Fruit fly (Drosophila melanogaster) whole organism, embryonic: ENCODE measurements around the gene CG43245.

Experiments used
- Adf1 ChIP-seq: fragments of 200-800 bp; sonication (Bioruptor generic); IDR thresholded peaks from 2 replicates; pipeline ENCODE4 v1.3.6; 2022; ENCODE audit warnings: missing biosample characterization, missing genetic modification characterization
- Atf6 ChIP-seq: fragments of 200-800 bp; sonication (Bioruptor generic); IDR thresholded peaks from 2 replicates; pipeline ENCODE4 v1.3.6; 2022; ENCODE audit warnings: missing biosample characterization, missing genetic modification characterization
- Blimp-1 ChIP-seq: fragments of 200-800 bp; sonication (Bioruptor generic); optimal IDR thresholded peaks from 3 replicates; lab custom pipeline; 2018; ENCODE audit warnings: missing biosample characterization, missing genetic modification characterization, mild to moderate bottlenecking, moderate library complexity, missing genetic modification reagents
- BtbVII ChIP-seq: fragments of 200-800 bp; sonication (Bioruptor generic); optimal IDR thresholded peaks from 3 replicates; lab custom pipeline; 2017; ENCODE audit warnings: missing biosample characterization, mild to moderate bottlenecking, missing genetic modification characterization
- CG10543 ChIP-seq: fragments of 200-800 bp; sonication (Bioruptor generic); optimal IDR thresholded peaks from 3 replicates; lab custom pipeline; 2017; ENCODE audit warnings: missing biosample characterization, mild to moderate bottlenecking, missing genetic modification characterization, moderate library complexity
- CG11247 ChIP-seq: fragments of 200-800 bp; sonication (Bioruptor generic); IDR thresholded peaks from 2 replicates; pipeline ENCODE4 v1.3.6; 2022; ENCODE audit warnings: missing biosample characterization, missing genetic modification characterization
- CG12236 ChIP-seq: fragments of 200-800 bp; sonication (Bioruptor generic); optimal IDR thresholded peaks from 2 replicates; lab custom pipeline; 2016; ENCODE audit warnings: missing biosample characterization, missing genetic modification characterization
- CG14710 ChIP-seq: fragments of 200-800 bp; sonication (Bioruptor generic); optimal IDR thresholded peaks from 3 replicates; lab custom pipeline; 2019; ENCODE audit warnings: missing biosample characterization, mild to moderate bottlenecking, missing genetic modification characterization, moderate library complexity
- CG1529 ChIP-seq: fragments of 200-800 bp; sonication (Bioruptor generic); optimal IDR thresholded peaks from 3 replicates; lab custom pipeline; 2018; ENCODE audit warnings: missing biosample characterization, missing genetic modification characterization
- CG15696 ChIP-seq: fragments of 200-800 bp; sonication (Bioruptor generic); optimal IDR thresholded peaks from 2 replicates; lab custom pipeline; 2019; ENCODE audit warnings: missing biosample characterization, mild to moderate bottlenecking, missing genetic modification characterization, moderate library complexity
- CG17912 ChIP-seq: fragments of 200-800 bp; sonication (Bioruptor generic); optimal IDR thresholded peaks from 2 replicates; lab custom pipeline; 2018; ENCODE audit warnings: missing biosample characterization, mild to moderate bottlenecking, missing genetic modification characterization
- CG2120 ChIP-seq: fragments of 200-800 bp; sonication (Bioruptor generic); optimal IDR thresholded peaks from 3 replicates; lab custom pipeline; 2016; ENCODE audit warnings: missing biosample characterization, missing genetic modification characterization
- CG2199 ChIP-seq: fragments of 200-800 bp; sonication (Bioruptor generic); IDR thresholded peaks from 3 replicates; pipeline ENCODE4 v1.3.6; 2022; ENCODE audit warnings: missing biosample characterization, missing genetic modification characterization
- CG33557 ChIP-seq: fragments of 200-800 bp; sonication (Bioruptor generic); optimal IDR thresholded peaks from 2 replicates; lab custom pipeline; 2019; ENCODE audit warnings: missing biosample characterization, mild to moderate bottlenecking, missing genetic modification characterization, moderate library complexity
- CG42726 ChIP-seq: fragments of 200-800 bp; sonication (Bioruptor generic); IDR thresholded peaks from 2 replicates; pipeline ENCODE4 v1.3.6; 2022; ENCODE audit warnings: missing biosample characterization, missing genetic modification characterization; ENCODE audit not compliant: partially characterized antibody
- CG4404 ChIP-seq: fragments of 200-800 bp; sonication (Bioruptor generic); IDR thresholded peaks from 2 replicates; pipeline ENCODE4 v1.3.6; 2022; ENCODE audit warnings: missing biosample characterization, missing genetic modification characterization
- CG5245 ChIP-seq: fragments of 200-800 bp; sonication (Bioruptor generic); optimal IDR thresholded peaks from 3 replicates; lab custom pipeline; 2016; ENCODE audit warnings: missing biosample characterization, missing genetic modification characterization
- CG6254 ChIP-seq: fragments of 200-800 bp; sonication (Bioruptor generic); optimal IDR thresholded peaks from 3 replicates; lab custom pipeline; 2017; ENCODE audit warnings: mild to moderate bottlenecking, missing biosample characterization, missing genetic modification reagents, missing genetic modification characterization
- CG6272 ChIP-seq: fragments of 200-800 bp; sonication (Bioruptor generic); IDR thresholded peaks from 2 replicates; pipeline ENCODE4 v1.3.6; 2022; ENCODE audit warnings: missing biosample characterization, missing genetic modification characterization
- CG6654 ChIP-seq: fragments of 200-800 bp; sonication (Bioruptor generic); optimal IDR thresholded peaks from 2 replicates; lab custom pipeline; 2017; ENCODE audit warnings: missing biosample characterization, mild to moderate bottlenecking, missing genetic modification characterization
- CG7357 ChIP-seq: fragments of 200-800 bp; sonication (Bioruptor generic); IDR thresholded peaks from 3 replicates; pipeline ENCODE4 v1.3.6; 2022; ENCODE audit warnings: missing biosample characterization, missing genetic modification characterization
- CG7556 ChIP-seq: fragments of 200-800 bp; sonication (Bioruptor generic); optimal IDR thresholded peaks from 2 replicates; lab custom pipeline; 2017; ENCODE audit warnings: missing biosample characterization, mild to moderate bottlenecking, missing genetic modification characterization
- CG7786 ChIP-seq: fragments of 200-800 bp; sonication (Bioruptor generic); optimal IDR thresholded peaks from 2 replicates; lab custom pipeline; 2016; ENCODE audit warnings: missing biosample characterization, missing genetic modification characterization
- CG9437 ChIP-seq: fragments of 200-800 bp; sonication (Bioruptor generic); optimal IDR thresholded peaks from 2 replicates; lab custom pipeline; 2018; ENCODE audit warnings: missing biosample characterization, mild to moderate bottlenecking, missing genetic modification characterization
- D ChIP-seq, 2 experiments: fragments of 200-800 bp in 1 of 2; fragments of >200 bp in 1 of 2; sonication (Bioruptor generic) in 1 of 2; optimal IDR thresholded peaks; 2 replicates in 1 of 2; 3 replicates in 1 of 2; lab custom pipeline; 2017; ENCODE audit warnings: mild to moderate bottlenecking in 1 of 2, missing biosample characterization in 1 of 2, missing genetic modification characterization in 1 of 2, missing genetic modification reagents in 1 of 2
- Dad ChIP-seq: fragments of 200-800 bp; sonication (Bioruptor generic); optimal IDR thresholded peaks from 3 replicates; lab custom pipeline; 2016; ENCODE audit warnings: missing biosample characterization, missing genetic modification characterization
- Dek ChIP-seq: fragments of 200-800 bp; sonication (Bioruptor generic); optimal IDR thresholded peaks from 3 replicates; lab custom pipeline; 2019; ENCODE audit warnings: missing biosample characterization, mild to moderate bottlenecking, missing genetic modification characterization, moderate library complexity
- Dll ChIP-seq: fragments of 200-800 bp; sonication (Bioruptor generic); IDR thresholded peaks from 4 replicates; pipeline ENCODE4 v1.3.6; 2022; ENCODE audit warnings: missing biosample characterization, missing genetic modification characterization; ENCODE audit not compliant: partially characterized antibody
- NK7.1 ChIP-seq: fragments of 200-800 bp; sonication (Bioruptor generic); optimal IDR thresholded peaks from 3 replicates; lab custom pipeline; 2016; ENCODE audit warnings: missing biosample characterization, missing genetic modification characterization
- Nf-YB ChIP-seq: fragments of 200-800 bp; sonication (Bioruptor generic); optimal IDR thresholded peaks from 3 replicates; lab custom pipeline; 2019; ENCODE audit warnings: missing biosample characterization, mild to moderate bottlenecking, missing genetic modification characterization, moderate library complexity
- Pdp1 ChIP-seq, 2 experiments: fragments of 200-800 bp; sonication (Bioruptor generic); optimal IDR thresholded peaks; 3 replicates each; lab custom pipeline; 2016; ENCODE audit warnings: missing biosample characterization in 2 of 2, missing genetic modification characterization in 2 of 2, mild to moderate bottlenecking in 1 of 2, moderate library complexity in 1 of 2
- Tbp ChIP-seq: fragments of >200 bp; optimal IDR thresholded peaks from 2 replicates; lab custom pipeline; 2018; ENCODE audit warnings: missing biosample characterization, missing genetic modification characterization
- YL-1 ChIP-seq: fragments of 200-800 bp; sonication (Bioruptor generic); optimal IDR thresholded peaks from 3 replicates; lab custom pipeline; 2017; ENCODE audit warnings: missing biosample characterization, mild to moderate bottlenecking, missing genetic modification characterization
- chm ChIP-seq: fragments of 200-800 bp; sonication (Bioruptor generic); IDR thresholded peaks from 2 replicates; pipeline ENCODE4 v1.3.6; 2022; ENCODE audit warnings: missing biosample characterization, missing genetic modification characterization
- cwo ChIP-seq: fragments of 200-800 bp; sonication (Bioruptor generic); optimal IDR thresholded peaks from 3 replicates; lab custom pipeline; 2017; ENCODE audit warnings: missing biosample characterization, missing genetic modification characterization, mild to moderate bottlenecking, moderate library complexity, missing genetic modification reagents
- dati ChIP-seq: fragments of 200-800 bp; sonication (Bioruptor generic); IDR thresholded peaks from 2 replicates; pipeline ENCODE4 v1.3.6; 2022; ENCODE audit warnings: missing biosample characterization, missing genetic modification characterization
- ems ChIP-seq: fragments of 200-800 bp; sonication (Bioruptor generic); optimal IDR thresholded peaks from 3 replicates; lab custom pipeline; 2016; ENCODE audit warnings: missing biosample characterization, missing genetic modification characterization
- en ChIP-seq: fragments of 200-800 bp; sonication (Bioruptor generic); optimal IDR thresholded peaks from 2 replicates; lab custom pipeline; 2016; ENCODE audit warnings: missing biosample characterization, missing genetic modification characterization
- ham ChIP-seq: fragments of 200-800 bp; sonication (Bioruptor generic); IDR thresholded peaks from 2 replicates; pipeline ENCODE4 v1.3.6; 2022; ENCODE audit warnings: missing biosample characterization, missing genetic modification characterization
- hb ChIP-seq: fragments of 200-800 bp; sonication (Bioruptor generic); IDR thresholded peaks from 3 replicates; pipeline ENCODE4 v1.3.6; 2022; ENCODE audit warnings: missing biosample characterization, missing genetic modification characterization; ENCODE audit not compliant: partially characterized antibody
- kni ChIP-seq: fragments of 200-800 bp; sonication (Bioruptor generic); optimal IDR thresholded peaks from 3 replicates; lab custom pipeline; 2017; ENCODE audit warnings: mild to moderate bottlenecking, missing biosample characterization, missing genetic modification reagents, missing genetic modification characterization
- odd ChIP-seq: fragments of 200-800 bp; sonication (Bioruptor generic); optimal IDR thresholded peaks from 2 replicates; lab custom pipeline; 2017; ENCODE audit warnings: missing biosample characterization, mild to moderate bottlenecking, missing genetic modification characterization
- pfk ChIP-seq: fragments of 200-800 bp; sonication (Bioruptor generic); optimal IDR thresholded peaks from 2 replicates; lab custom pipeline; 2018; ENCODE audit warnings: missing biosample characterization, mild to moderate bottlenecking, missing genetic modification characterization, moderate library complexity
- pzg ChIP-seq: fragments of 200-800 bp; sonication (Bioruptor generic); optimal IDR thresholded peaks from 3 replicates; lab custom pipeline; 2018; ENCODE audit warnings: missing biosample characterization, mild to moderate bottlenecking, missing genetic modification characterization, moderate library complexity
- sc ChIP-seq, 3 experiments: fragments of >200 bp in 2 of 3; fragments of 200-800 bp in 1 of 3; sonication (Bioruptor generic) in 1 of 3; optimal IDR thresholded peaks; 2 replicates in 2 of 3; 3 replicates in 1 of 3; lab custom pipeline; 2017; ENCODE audit warnings: mild to moderate bottlenecking in 1 of 3, missing biosample characterization in 1 of 3, missing genetic modification characterization in 1 of 3, missing genetic modification reagents in 1 of 3
- scrt ChIP-seq: fragments of 200-800 bp; sonication (Bioruptor generic); optimal IDR thresholded peaks from 2 replicates; lab custom pipeline; 2018; ENCODE audit warnings: missing biosample characterization, mild to moderate bottlenecking, missing genetic modification characterization, moderate library complexity
- sens ChIP-seq: fragments of 200-800 bp; sonication (Bioruptor generic); peaks from one replicate; lab custom pipeline; 2016; ENCODE audit warnings: missing biosample characterization, missing genetic modification characterization
- seq ChIP-seq: fragments of 200-800 bp; sonication (Bioruptor generic); IDR thresholded peaks from 2 replicates; pipeline ENCODE4 v1.3.6; 2022; ENCODE audit warnings: missing biosample characterization, missing genetic modification characterization
- tgo ChIP-seq: fragments of 200-800 bp; sonication (Bioruptor generic); IDR thresholded peaks from 3 replicates; pipeline ENCODE4 v1.3.6; 2022; ENCODE audit warnings: missing biosample characterization, missing genetic modification characterization

Gene CG43245

dm6 chr3L:10752588-10753057 is 19.1 kb upstream of the CG43245 start (continued):
- TF ChIP-seq ems (peak; percentile 75), CG42726 (GFP tag; lab: Robert Waterston, UW) (no peak), tgo (GFP tag; lab: Robert Waterston, UW) (peak; percentile 96), CG1529 (GFP tag; lab: Kevin White, UChicago) (peak; percentile 89), CG6654 (peak; percentile 76), NK7.1 (no peak), seq (GFP tag; lab: Robert Waterston, UW) (peak; percentile 95), CG6272 (GFP tag; lab: Robert Waterston, UW) (peak; percentile 82), hb (no peak), CG12236 (GFP tag; lab: Kevin White, UChicago) (peak; percentile 22), CG9437 (GFP tag; lab: Kevin White, UChicago) (peak; percentile 95), CG2199 (GFP tag; lab: Robert Waterston, UW) (peak; percentile 30; the same call in 1 of the 3 replicates), pzg (no peak), CG17912 (GFP tag; lab: Kevin White, UChicago) (peak; percentile 24), CG7556 (GFP tag; lab: Kevin White, UChicago) (peak; percentile 99), YL-1 (GFP tag; lab: Kevin White, UChicago) (peak; percentile 75), CG7786 (GFP tag; lab: Kevin White, UChicago) (peak; percentile 71), Tbp (GFP tag; lab: Kevin White, UChicago) (no peak), Blimp-1 (GFP tag; lab: Kevin White, UChicago) (peak; percentile 94), CG14710 (peak; percentile 91), Pdp1 (GFP tag; optimal IDR thresholded peaks at IDR 0.05; lab: Kevin White, UChicago) (peak; percentile 69 to 76), Nf-YB (peak; percentile 87), kni (GFP tag; lab: Kevin White, UChicago) (peak; percentile 31), CG15696 (tag; lab: Kevin White, UChicago) (peak; percentile 80), chm (GFP tag; lab: Robert Waterston, UW) (peak; percentile 78; the same call in 1 of the 2 replicates), en (no peak), D (optimal IDR thresholded peaks at IDR 0.05; lab: Kevin White, UChicago) (no peak), D (GFP tag; optimal IDR thresholded peaks at IDR 0.05; lab: Kevin White, UChicago) (peak; percentile 90), cwo (GFP tag; lab: Kevin White, UChicago) (peak; percentile 95), CG2120 (peak; percentile 93), CG11247 (GFP tag; lab: Robert Waterston, UW) (peak; percentile 92), dati (GFP tag; lab: Robert Waterston, UW) (peak; percentile 51; the same call in 1 of the 2 replicates), CG4404 (peak; percentile 88), scrt (peak; percentile 92), CG6254 (peak; percentile 79), sc (optimal IDR thresholded peaks at IDR 0.05; lab: Kevin White, UChicago) (no peak), sc (GFP tag; optimal IDR thresholded peaks at IDR 0.05; lab: Kevin White, UChicago) (peak; percentile 89), Adf1 (GFP tag; lab: Robert Waterston, UW) (peak; percentile 85), odd (GFP tag; lab: Kevin White, UChicago) (peak; percentile 96), ham (GFP tag; lab: Robert Waterston, UW) (peak; percentile 87), CG33557 (peak; percentile 59), CG7357 (GFP tag; lab: Robert Waterston, UW) (peak; percentile 90), sens (peak; percentile 92), Dek (tag; lab: Kevin White, UChicago) (peak; percentile 98), CG10543 (GFP tag; lab: Kevin White, UChicago) (peak; percentile 94), pfk (no peak), Dll (no peak), Atf6 (peak; percentile 97), Dad (GFP tag; lab: Kevin White, UChicago) (peak; percentile 55), CG5245 (GFP tag; lab: Kevin White, UChicago) (peak; percentile 87), BtbVII (GFP tag; lab: Kevin White, UChicago) (peak; percentile 96)
